Fruit fly (Drosophila melanogaster) whole organism, adult: ENCODE results near the gene GILT2.

Experiments
- CG11617 ChIP-seq: fragments of 200-800 bp; sonication (Bioruptor generic); optimal IDR thresholded peaks from 2 replicates; lab custom pipeline; 2017; ENCODE audit warnings: mild to moderate bottlenecking, missing biosample characterization, missing genetic modification reagents, missing genetic modification characterization
- CG12768 ChIP-seq: fragments of 200-800 bp; sonication (Bioruptor generic); optimal IDR thresholded peaks from 2 replicates; lab custom pipeline; 2017; ENCODE audit warnings: missing biosample characterization, missing genetic modification characterization, mild to moderate bottlenecking, moderate library complexity, missing genetic modification reagents
- CG14711 ChIP-seq: fragments of 200-800 bp; sonication (Bioruptor generic); optimal IDR thresholded peaks from 2 replicates; lab custom pipeline; 2018; ENCODE audit warnings: missing biosample characterization, mild to moderate bottlenecking, missing genetic modification characterization, moderate library complexity
- CG1620 ChIP-seq: fragments of 200-800 bp; sonication (Bioruptor generic); optimal IDR thresholded peaks from 2 replicates; lab custom pipeline; 2016; ENCODE audit warnings: missing biosample characterization, missing genetic modification characterization
- CG33017 ChIP-seq: fragments of 200-800 bp; sonication (Bioruptor generic); optimal IDR thresholded peaks from 2 replicates; lab custom pipeline; 2018; ENCODE audit warnings: missing biosample characterization, mild to moderate bottlenecking, missing genetic modification characterization, moderate library complexity
- CG5204 ChIP-seq: fragments of 200-800 bp; sonication (Bioruptor generic); optimal IDR thresholded peaks from 2 replicates; lab custom pipeline; 2016; ENCODE audit warnings: missing biosample characterization, missing genetic modification characterization
- CG7045 ChIP-seq: fragments of 200-800 bp; sonication (Bioruptor generic); optimal IDR thresholded peaks from 2 replicates; lab custom pipeline; 2017; ENCODE audit warnings: missing biosample characterization, mild to moderate bottlenecking, missing genetic modification characterization
- CG7101 ChIP-seq: fragments of 200-800 bp; sonication (Bioruptor generic); optimal IDR thresholded peaks from 2 replicates; lab custom pipeline; 2018; ENCODE audit warnings: missing biosample characterization, mild to moderate bottlenecking, missing genetic modification characterization, moderate library complexity
- Clk ChIP-seq: fragments of 200-800 bp; sonication (Bioruptor generic); optimal IDR thresholded peaks from 2 replicates; lab custom pipeline; 2017; ENCODE audit warnings: missing biosample characterization, missing genetic modification characterization
- Crg-1 ChIP-seq: fragments of 200-800 bp; sonication (Bioruptor generic); optimal IDR thresholded peaks from 2 replicates; lab custom pipeline; 2016; ENCODE audit warnings: missing biosample characterization, missing genetic modification characterization
- Hr96 ChIP-seq: fragments of 200-800 bp; sonication (Bioruptor generic); optimal IDR thresholded peaks from 2 replicates; lab custom pipeline; 2016; ENCODE audit warnings: missing biosample characterization, missing genetic modification characterization
- Mnt ChIP-seq: fragments of 200-800 bp; sonication (Bioruptor generic); optimal IDR thresholded peaks from 2 replicates; lab custom pipeline; 2016; ENCODE audit warnings: missing biosample characterization, mild to moderate bottlenecking, missing genetic modification characterization
- bab1 ChIP-seq: fragments of 200-800 bp; sonication (Bioruptor generic); optimal IDR thresholded peaks from 3 replicates; lab custom pipeline; 2019; ENCODE audit warnings: missing biosample characterization, mild to moderate bottlenecking, missing genetic modification characterization, moderate library complexity
- cic ChIP-seq: fragments of 200-800 bp; sonication (Bioruptor generic); optimal IDR thresholded peaks from 2 replicates; lab custom pipeline; 2017; ENCODE audit warnings: missing biosample characterization, mild to moderate bottlenecking, missing genetic modification characterization, moderate library complexity
- cnc ChIP-seq, 2 experiments: fragments of >200 bp; optimal IDR thresholded peaks; 2 replicates each; lab custom pipeline; 2017
- kay ChIP-seq: fragments of 200-800 bp; sonication (Bioruptor generic); peaks from one replicate; lab custom pipeline; 2016; ENCODE audit warnings: missing biosample characterization, missing genetic modification characterization, borderline replicate concordance
- ovo ChIP-seq: fragments of 200-800 bp; sonication (Bioruptor generic); optimal IDR thresholded peaks from 2 replicates; lab custom pipeline; 2016; ENCODE audit warnings: missing biosample characterization, missing genetic modification characterization
- pad ChIP-seq: fragments of 200-800 bp; sonication (Bioruptor generic); optimal IDR thresholded peaks from 3 replicates; lab custom pipeline; 2017; ENCODE audit warnings: missing biosample characterization, missing genetic modification characterization, mild to moderate bottlenecking, moderate library complexity, missing genetic modification reagents
- tj ChIP-seq: fragments of 200-800 bp; sonication (Bioruptor generic); optimal IDR thresholded peaks from 3 replicates; lab custom pipeline; 2017; ENCODE audit warnings: missing biosample characterization, mild to moderate bottlenecking, missing genetic modification characterization, moderate library complexity
- toe ChIP-seq: fragments of 200-800 bp; sonication (Bioruptor generic); optimal IDR thresholded peaks from 2 replicates; lab custom pipeline; 2016; ENCODE audit warnings: missing biosample characterization, missing genetic modification characterization

GILT2 gene

DNA sequence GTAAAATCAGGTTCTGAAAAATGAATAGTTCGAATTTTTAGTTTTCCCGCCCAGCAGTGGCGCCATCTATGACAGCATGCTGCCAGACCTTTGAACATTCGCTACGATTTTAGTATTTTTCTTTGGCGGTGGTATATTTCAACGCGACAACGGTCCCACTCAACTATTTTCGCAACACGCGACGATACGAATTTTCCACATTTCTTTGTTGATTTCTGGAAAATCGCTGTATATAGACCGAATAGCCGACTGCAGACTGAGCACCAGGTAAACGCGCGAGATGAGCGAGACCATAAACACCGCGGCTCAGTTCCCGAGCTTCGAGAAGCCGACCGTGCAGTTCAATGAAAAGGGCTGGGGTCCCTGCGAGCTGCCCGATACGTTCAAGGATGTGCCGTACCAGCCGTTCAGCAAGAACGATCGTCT is 1.2 kb downstream of the GILT2 start, which contains the start of gene eIF3d1:
Gene eIF3d1, plus strand, starts transcription at position 129 of the 426 bp plus-strand sequence.
- TF ChIP-seq CG1620 (GFP tag; lab: Kevin White, UChicago) (peak; percentile 55), Clk (GFP tag; lab: Kevin White, UChicago) (no peak), CG5204 (no peak), CG11617 (GFP tag; lab: Kevin White, UChicago) (no peak), bab1 (peak; percentile 51), Hr96 (GFP tag; lab: Kevin White, UChicago) (no peak), Mnt (peak; percentile 94), cnc (optimal IDR thresholded peaks at IDR 0.05; lab: Kevin White, UChicago) (no peak), CG12768 (GFP tag; lab: Kevin White, UChicago) (no peak), Crg-1 (peak; percentile 23), toe (GFP tag; lab: Kevin White, UChicago) (no peak), CG14711 (tag; lab: Kevin White, UChicago) (no peak), ovo (GFP tag; lab: Kevin White, UChicago) (peak; percentile 0), cic (GFP tag; lab: Kevin White, UChicago) (no peak), CG33017 (no peak), tj (GFP tag; lab: Kevin White, UChicago) (no peak), kay (GFP tag; lab: Kevin White, UChicago) (no peak), CG7101 (no peak), CG7045 (GFP tag; lab: Kevin White, UChicago) (no peak), pad (GFP tag; lab: Kevin White, UChicago) (no peak)

dm6 chr3R:23682203-23682602 is 3.5 kb downstream of the GILT2 start, which contains the start of gene CG16710:
TSS of gene CG16710 (plus strand) at chr3R:23682503.
- TF ChIP-seq Clk (GFP tag; lab: Kevin White, UChicago) (no peak), CG1620 (GFP tag; lab: Kevin White, UChicago) (no peak), CG7045 (GFP tag; lab: Kevin White, UChicago) (no peak), pad (GFP tag; lab: Kevin White, UChicago) (no peak), CG14711 (tag; lab: Kevin White, UChicago) (no peak), bab1 (no peak), CG5204 (no peak), cnc (optimal IDR thresholded peaks at IDR 0.05; lab: Kevin White, UChicago) (no peak)

DNA sequence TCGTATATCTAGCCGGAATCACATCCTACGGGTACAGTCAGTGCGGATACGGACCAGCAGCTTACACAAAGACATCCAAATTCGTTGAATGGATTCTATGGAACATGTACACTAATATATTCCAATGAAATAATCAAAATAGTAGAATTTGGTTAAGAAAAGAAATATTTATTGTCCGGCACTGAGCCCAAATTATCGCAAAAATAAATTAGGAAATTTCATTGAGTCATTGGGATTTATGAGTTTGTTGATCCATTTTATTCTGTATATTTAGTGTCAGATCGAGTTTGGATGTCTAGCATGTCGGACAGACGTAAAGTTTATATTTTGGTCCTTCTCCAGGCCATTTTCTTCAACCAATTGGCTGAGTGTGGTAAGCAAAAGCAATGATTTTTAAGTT is 5.1 kb downstream of the GILT2 start, which contains the start of gene CG18754:
Gene CG18754, plus strand, starts transcription at position 301 of the 400 bp plus-strand sequence.
- TF ChIP-seq tj (GFP tag; lab: Kevin White, UChicago) = no peak
- TF ChIP-seq ovo (GFP tag; lab: Kevin White, UChicago) = no peak
- TF ChIP-seq pad (GFP tag; lab: Kevin White, UChicago) = no peak
- no peak for TF ChIP-seq CG7045 (GFP tag; lab: Kevin White, UChicago)
- no peak for TF ChIP-seq CG5204
- no peak for TF ChIP-seq CG11617 (GFP tag; lab: Kevin White, UChicago)
- TF ChIP-seq Crg-1 = no peak
- no peak for TF ChIP-seq kay (GFP tag; lab: Kevin White, UChicago)
- TF ChIP-seq CG12768 (GFP tag; lab: Kevin White, UChicago) = no peak
- no peak for TF ChIP-seq CG33017
- TF ChIP-seq bab1 = no peak
- TF ChIP-seq cnc (optimal IDR thresholded peaks at IDR 0.05; lab: Kevin White, UChicago) = no peak
- TF ChIP-seq CG1620 (GFP tag; lab: Kevin White, UChicago) = no peak
- TF ChIP-seq Mnt = no peak

DNA sequence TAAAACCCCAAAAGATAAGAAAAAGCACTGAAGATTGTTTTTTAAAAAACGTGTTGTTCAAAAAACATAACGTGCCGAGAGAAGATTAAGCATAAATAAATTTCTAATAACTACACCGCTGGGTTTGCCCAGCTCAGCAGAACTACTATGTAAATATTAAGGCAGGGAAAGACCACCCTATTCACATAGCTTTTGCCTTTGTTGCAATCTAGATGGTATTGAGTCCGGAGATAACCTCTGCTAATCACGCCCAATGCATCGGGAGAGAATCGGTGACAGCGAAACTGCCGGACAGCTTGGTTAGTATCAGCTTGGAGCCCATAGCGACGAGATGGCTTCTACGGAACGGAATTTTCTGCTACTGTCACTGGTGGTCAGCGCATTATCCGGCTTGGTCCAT is 7.3 kb downstream of the GILT2 start, which contains the start of gene SPE:
Gene SPE, plus strand, starts transcription at position 301 of the 400 bp plus-strand sequence.
- TF ChIP-seq tj (GFP tag; lab: Kevin White, UChicago) (peak; percentile 44), Mnt (no peak), cic (GFP tag; lab: Kevin White, UChicago) (peak; percentile 18)

DNA sequence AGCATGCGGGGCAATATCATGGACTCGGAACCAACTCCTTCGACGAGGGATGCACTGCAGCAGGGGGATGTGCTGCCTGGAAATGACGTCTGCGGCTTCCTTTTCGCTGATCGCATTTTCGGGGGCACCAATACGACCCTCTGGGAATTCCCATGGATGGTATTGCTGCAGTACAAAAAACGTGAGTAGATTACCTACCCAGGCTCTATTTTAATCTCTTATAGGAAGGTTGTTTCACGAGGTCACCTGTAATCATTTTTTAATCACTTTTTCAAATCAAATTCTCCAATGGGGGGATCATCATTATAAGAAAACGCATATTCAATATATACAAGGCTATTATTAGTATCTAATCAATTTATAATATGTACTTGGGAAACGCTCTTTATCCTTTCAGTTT is 8.2 kb downstream of the GILT2 start:
- no peak for TF ChIP-seq CG7045 (GFP tag; lab: Kevin White, UChicago)
- TF ChIP-seq cnc (optimal IDR thresholded peaks at IDR 0.05; lab: Kevin White, UChicago) = no peak
- no peak for TF ChIP-seq Crg-1
- no peak for TF ChIP-seq CG14711 (tag; lab: Kevin White, UChicago)
- TF ChIP-seq tj (GFP tag; lab: Kevin White, UChicago) = no peak
- no peak for TF ChIP-seq CG7101
- TF ChIP-seq CG11617 (GFP tag; lab: Kevin White, UChicago) = no peak
- TF ChIP-seq pad (GFP tag; lab: Kevin White, UChicago) = no peak
- no peak for TF ChIP-seq Hr96 (GFP tag; lab: Kevin White, UChicago)

- TF ChIP-seq CG12768 (GFP tag; lab: Kevin White, UChicago) (no peak), bab1 (peak; percentile 34)
Measured at dm6 chr3R:23694579-23695033, 15.9 kb downstream of the GILT2 start, which contains the start of gene CG10254. TSS of gene CG10254 (minus strand) at chr3R:23694983.

DNA sequence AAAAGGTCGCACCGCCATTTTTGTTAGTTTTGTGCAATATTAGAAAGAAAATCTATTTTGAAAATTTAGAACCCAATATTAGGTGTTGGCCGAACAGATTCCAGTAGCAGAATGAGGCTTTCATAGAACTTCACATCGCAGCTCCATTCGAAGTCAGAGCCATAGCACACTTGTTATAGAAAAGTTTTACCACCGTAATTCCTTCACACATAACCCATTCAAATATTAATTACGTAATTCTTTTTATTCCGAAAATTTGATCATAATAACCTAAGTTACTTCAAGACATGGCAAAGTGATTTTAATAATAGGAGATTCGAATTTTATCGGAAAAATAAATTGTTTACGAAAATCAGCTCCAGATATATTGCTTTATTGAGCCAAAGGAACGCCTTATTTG is 17.4 kb downstream of the GILT2 start, which contains the start of gene CG10252:
Gene CG10252, minus strand, starts transcription at position 101 of the 400 bp plus-strand sequence.
- no peak for TF ChIP-seq Crg-1
- TF ChIP-seq CG33017 = no peak
- no peak for TF ChIP-seq Mnt
- no peak for TF ChIP-seq CG11617 (GFP tag; lab: Kevin White, UChicago)
- TF ChIP-seq CG1620 (GFP tag; lab: Kevin White, UChicago) = no peak
- TF ChIP-seq pad (GFP tag; lab: Kevin White, UChicago) = no peak
- no peak for TF ChIP-seq toe (GFP tag; lab: Kevin White, UChicago)
- TF ChIP-seq tj (GFP tag; lab: Kevin White, UChicago) = no peak
- TF ChIP-seq bab1 = no peak
- TF ChIP-seq ovo (GFP tag; lab: Kevin White, UChicago) = no peak
- TF ChIP-seq kay (GFP tag; lab: Kevin White, UChicago) = no peak
- TF ChIP-seq cic (GFP tag; lab: Kevin White, UChicago) = no peak
- no peak for TF ChIP-seq Hr96 (GFP tag; lab: Kevin White, UChicago)
- TF ChIP-seq CG12768 (GFP tag; lab: Kevin White, UChicago) = no peak
- TF ChIP-seq Clk (GFP tag; lab: Kevin White, UChicago) = no peak
- no peak for TF ChIP-seq CG14711 (tag; lab: Kevin White, UChicago)
- no peak for TF ChIP-seq CG5204
- TF ChIP-seq CG7101 = no peak
- no peak for TF ChIP-seq CG7045 (GFP tag; lab: Kevin White, UChicago)
- TF ChIP-seq cnc (optimal IDR thresholded peaks at IDR 0.05; lab: Kevin White, UChicago) = no peak
